Fruit fly (Drosophila melanogaster) whole organism, embryonic: ENCODE data around the gene PCNA2.
A peak's percentile ranks its signal among the peaks of the same experiment; 100 is the strongest.

Experiments used
- Atf3 ChIP-seq: fragments of 200-800 bp; sonication (Bioruptor generic); optimal IDR thresholded peaks from 3 replicates; lab custom pipeline; 2016; ENCODE audit warnings: missing biosample characterization, missing genetic modification characterization
- Awh ChIP-seq: fragments of 200-800 bp; sonication (Bioruptor generic); IDR thresholded peaks from 2 replicates; pipeline ENCODE4, ENCODE4 v1.3.6; 2022; ENCODE audit warnings: missing biosample characterization, missing genetic modification characterization
- Bgb ChIP-seq: fragments of 200-800 bp; sonication (Bioruptor generic); IDR thresholded peaks from 2 replicates; pipeline ENCODE4 v1.3.6; 2022; ENCODE audit warnings: missing biosample characterization, missing genetic modification characterization; ENCODE audit not compliant: partially characterized antibody
- C15 ChIP-seq: fragments of 200-800 bp; sonication (Bioruptor generic); IDR thresholded peaks from 3 replicates; pipeline ENCODE4 v1.3.6; 2022; ENCODE audit warnings: missing biosample characterization, missing genetic modification characterization
- CG10654 ChIP-seq: fragments of 200-800 bp; sonication (Bioruptor generic); optimal IDR thresholded peaks from 2 replicates; lab custom pipeline; 2016; ENCODE audit warnings: missing biosample characterization, missing genetic modification characterization
- CG10959 ChIP-seq: fragments of 200-800 bp; sonication (Bioruptor generic); IDR thresholded peaks from 2 replicates; pipeline ENCODE4 v1.3.6; 2022; ENCODE audit warnings: missing biosample characterization, missing genetic modification characterization
- CG11247 ChIP-seq: fragments of 200-800 bp; sonication (Bioruptor generic); IDR thresholded peaks from 2 replicates; pipeline ENCODE4 v1.3.6; 2022; ENCODE audit warnings: missing biosample characterization, missing genetic modification characterization
- CG12155 ChIP-seq: fragments of 200-800 bp; sonication (Bioruptor generic); optimal IDR thresholded peaks from 3 replicates; lab custom pipeline; 2016; ENCODE audit warnings: missing biosample characterization, missing genetic modification characterization
- CG13424 ChIP-seq: fragments of 200-800 bp; sonication (Bioruptor generic); optimal IDR thresholded peaks from 2 replicates; lab custom pipeline; 2019; ENCODE audit warnings: missing biosample characterization, mild to moderate bottlenecking, missing genetic modification characterization, moderate library complexity
- CG14441 ChIP-seq: fragments of 200-800 bp; sonication (Bioruptor generic); IDR thresholded peaks from 2 replicates; pipeline ENCODE4 v1.3.6; 2022; ENCODE audit warnings: missing biosample characterization, missing genetic modification characterization
- CG15696 ChIP-seq: fragments of 200-800 bp; sonication (Bioruptor generic); optimal IDR thresholded peaks from 2 replicates; lab custom pipeline; 2019; ENCODE audit warnings: missing biosample characterization, mild to moderate bottlenecking, missing genetic modification characterization, moderate library complexity
- CG16813 ChIP-seq: fragments of 200-800 bp; sonication (Bioruptor generic); IDR thresholded peaks from 3 replicates; pipeline ENCODE4 v1.3.6; 2022; ENCODE audit warnings: missing biosample characterization, missing genetic modification characterization; ENCODE audit not compliant: partially characterized antibody
- CG17568 ChIP-seq: fragments of 200-800 bp; sonication (Bioruptor generic); optimal IDR thresholded peaks from 2 replicates; lab custom pipeline; 2018; ENCODE audit warnings: missing biosample characterization, mild to moderate bottlenecking, missing genetic modification characterization, moderate library complexity
- CG17912 ChIP-seq: fragments of 200-800 bp; sonication (Bioruptor generic); optimal IDR thresholded peaks from 2 replicates; lab custom pipeline; 2018; ENCODE audit warnings: missing biosample characterization, mild to moderate bottlenecking, missing genetic modification characterization
- CG6683 ChIP-seq: fragments of 200-800 bp; sonication (Bioruptor generic); optimal IDR thresholded peaks from 2 replicates; lab custom pipeline; 2017; ENCODE audit warnings: missing biosample characterization, mild to moderate bottlenecking, missing genetic modification characterization, missing genetic modification reagents
- CG6791 ChIP-seq: fragments of 200-800 bp; sonication (Bioruptor generic); IDR thresholded peaks from 3 replicates; pipeline ENCODE4 v1.3.6; 2022; ENCODE audit warnings: missing biosample characterization, missing genetic modification characterization; ENCODE audit not compliant: partially characterized antibody
- CG7357 ChIP-seq: fragments of 200-800 bp; sonication (Bioruptor generic); IDR thresholded peaks from 3 replicates; pipeline ENCODE4 v1.3.6; 2022; ENCODE audit warnings: missing biosample characterization, missing genetic modification characterization
- CG9215 ChIP-seq: fragments of 200-800 bp; sonication (Bioruptor generic); IDR thresholded peaks from 2 replicates; pipeline ENCODE4 v1.3.6; 2022; ENCODE audit warnings: missing biosample characterization, missing genetic modification characterization
- CHES-1-like ChIP-seq: fragments of 200-800 bp; sonication (Bioruptor generic); optimal IDR thresholded peaks from 2 replicates; lab custom pipeline; 2016; ENCODE audit warnings: missing biosample characterization, missing genetic modification characterization
- CTCF ChIP-seq: fragments of 200-800 bp; sonication (Bioruptor generic); optimal IDR thresholded peaks from 2 replicates; lab custom pipeline; 2017; ENCODE audit warnings: missing biosample characterization, mild to moderate bottlenecking, missing genetic modification characterization, moderate library complexity
- Doc3 ChIP-seq: fragments of 200-800 bp; sonication (Bioruptor generic); IDR thresholded peaks from 3 replicates; pipeline ENCODE4 v1.3.6; 2022; ENCODE audit warnings: missing biosample characterization, missing genetic modification characterization; ENCODE audit not compliant: partially characterized antibody
- Drgx ChIP-seq: fragments of 200-800 bp; sonication (Bioruptor generic); IDR thresholded peaks from 2 replicates; pipeline ENCODE4 v1.3.6; 2022; ENCODE audit warnings: missing biosample characterization, missing genetic modification characterization
- Elba2 ChIP-seq: fragments of 200-800 bp; sonication (Bioruptor generic); optimal IDR thresholded peaks from 3 replicates; lab custom pipeline; 2016; ENCODE audit warnings: missing biosample characterization, missing genetic modification characterization
- Fer3 ChIP-seq: fragments of 200-800 bp; sonication (Bioruptor generic); optimal IDR thresholded peaks from 2 replicates; lab custom pipeline; 2018; ENCODE audit warnings: missing biosample characterization, mild to moderate bottlenecking, missing genetic modification characterization, moderate library complexity
- Gug ChIP-seq: fragments of 200-800 bp; sonication (Bioruptor generic); IDR thresholded peaks from 4 replicates; pipeline ENCODE4 v1.3.6; 2022; ENCODE audit warnings: missing biosample characterization, missing genetic modification characterization
- Hand ChIP-seq: fragments of 200-800 bp; sonication (Bioruptor generic); optimal IDR thresholded peaks from 2 replicates; lab custom pipeline; 2017; ENCODE audit warnings: mild to moderate bottlenecking, missing biosample characterization, missing genetic modification reagents, missing genetic modification characterization
- Hr51 ChIP-seq, 2 experiments: fragments of 200-800 bp; sonication (Bioruptor generic); optimal IDR thresholded peaks; 2 replicates in 1 of 2; 3 replicates in 1 of 2; lab custom pipeline; 2016 to 2018; ENCODE audit warnings: missing biosample characterization in 2 of 2, missing genetic modification characterization in 2 of 2, mild to moderate bottlenecking in 1 of 2, moderate library complexity in 1 of 2
- Hr78 ChIP-seq, 2 experiments: fragments of 200-800 bp in 1 of 2; fragments of >200 bp in 1 of 2; sonication (Bioruptor generic) in 1 of 2; optimal IDR thresholded peaks; 2 replicates each; lab custom pipeline; 2017 to 2019; ENCODE audit warnings: missing biosample characterization in 2 of 2, missing genetic modification characterization in 2 of 2, mild to moderate bottlenecking in 1 of 2, moderate library complexity in 1 of 2
- MESR4 ChIP-seq: fragments of 200-800 bp; sonication (Bioruptor generic); optimal IDR thresholded peaks from 2 replicates; lab custom pipeline; 2018; ENCODE audit warnings: missing biosample characterization, mild to moderate bottlenecking, missing genetic modification characterization, moderate library complexity
- Mrtf ChIP-seq: fragments of 200-800 bp; sonication (Bioruptor generic); IDR thresholded peaks from 3 replicates; pipeline ENCODE4 v1.3.6; 2022; ENCODE audit warnings: missing biosample characterization, missing genetic modification characterization
- chinmo ChIP-seq: fragments of 200-800 bp; sonication (Bioruptor generic); IDR thresholded peaks from 4 replicates; pipeline ENCODE4 v1.3.6; 2022; ENCODE audit warnings: missing biosample characterization, missing genetic modification characterization; ENCODE audit not compliant: partially characterized antibody
- ci ChIP-seq: fragments of 200-800 bp; sonication (Bioruptor generic); IDR thresholded peaks from 3 replicates; pipeline ENCODE4 v1.3.6; 2022; ENCODE audit warnings: missing biosample characterization, missing genetic modification characterization
- crc ChIP-seq: fragments of 200-800 bp; sonication (Bioruptor generic); optimal IDR thresholded peaks from 2 replicates; lab custom pipeline; 2016; ENCODE audit warnings: missing biosample characterization, missing genetic modification characterization
- crol ChIP-seq: fragments of 200-800 bp; sonication (Bioruptor generic); IDR thresholded peaks from 2 replicates; pipeline ENCODE4 v1.3.6; 2022; ENCODE audit warnings: missing biosample characterization, missing genetic modification characterization
- dpn ChIP-seq, 2 experiments: fragments of 200-800 bp; sonication (Bioruptor generic); optimal IDR thresholded peaks; 3 replicates each; lab custom pipeline; 2016; ENCODE audit warnings: missing biosample characterization in 2 of 2, missing genetic modification characterization in 2 of 2
- esg ChIP-seq: fragments of 200-800 bp; sonication (Bioruptor generic); conservative IDR thresholded peaks from 2 replicates; pipeline ENCODE4 v1.3.6; 2022; ENCODE audit warnings: missing biosample characterization, missing genetic modification characterization
- eve ChIP-seq, 2 experiments: fragments of >200 bp; optimal IDR thresholded peaks; 2 replicates each; lab custom pipeline; 2017; ENCODE audit warnings: missing biosample characterization in 2 of 2, missing genetic modification characterization in 2 of 2
- fd102C ChIP-seq: fragments of 200-800 bp; sonication (Bioruptor generic); optimal IDR thresholded peaks from 2 replicates; lab custom pipeline; 2018; ENCODE audit warnings: missing biosample characterization, mild to moderate bottlenecking, missing genetic modification characterization, moderate library complexity
- fu2 ChIP-seq: fragments of 200-800 bp; sonication (Bioruptor generic); optimal IDR thresholded peaks from 2 replicates; lab custom pipeline; 2016; ENCODE audit warnings: missing biosample characterization, missing genetic modification characterization
- insv ChIP-seq, 2 experiments: fragments of 200-800 bp; sonication (Bioruptor generic); optimal IDR thresholded peaks; 3 replicates each; lab custom pipeline; 2016 to 2018; ENCODE audit warnings: missing biosample characterization in 2 of 2, missing genetic modification characterization in 2 of 2
- jigr1 ChIP-seq: fragments of 200-800 bp; sonication (Bioruptor generic); IDR thresholded peaks from 3 replicates; pipeline ENCODE4 v1.3.6; 2022; ENCODE audit warnings: missing biosample characterization, missing genetic modification characterization
- lola ChIP-seq, 3 experiments: fragments of >200 bp in 2 of 3; fragments of 200-800 bp in 1 of 3; sonication (Bioruptor generic) in 1 of 3; optimal IDR thresholded peaks; 2 replicates each; lab custom pipeline; 2017 to 2019; ENCODE audit warnings: missing biosample characterization in 3 of 3, missing genetic modification characterization in 3 of 3, mild to moderate bottlenecking in 1 of 3, moderate library complexity in 1 of 3
- otp ChIP-seq: fragments of 200-800 bp; sonication (Bioruptor generic); IDR thresholded peaks from 3 replicates; pipeline ENCODE4, ENCODE4 v1.3.6; 2022; ENCODE audit warnings: missing biosample characterization, missing genetic modification characterization
- p53 ChIP-seq: fragments of 200-800 bp; sonication (Bioruptor generic); optimal IDR thresholded peaks from 2 replicates; lab custom pipeline; 2016; ENCODE audit warnings: missing biosample characterization, missing genetic modification characterization
- peb ChIP-seq: fragments of 200-800 bp; sonication (Bioruptor generic); IDR thresholded peaks from 2 replicates; pipeline ENCODE4 v1.3.6; 2022; ENCODE audit warnings: missing biosample characterization, missing genetic modification characterization
- pho ChIP-seq: fragments of 200-800 bp; sonication (Bioruptor generic); optimal IDR thresholded peaks from 2 replicates; lab custom pipeline; 2016; ENCODE audit warnings: missing biosample characterization, missing genetic modification characterization
- phol ChIP-seq: fragments of 200-800 bp; sonication (Bioruptor generic); optimal IDR thresholded peaks from 3 replicates; lab custom pipeline; 2018; ENCODE audit warnings: missing biosample characterization, mild to moderate bottlenecking, missing genetic modification characterization, moderate library complexity
- pros ChIP-seq: fragments of 200-800 bp; sonication (Bioruptor generic); optimal IDR thresholded peaks from 3 replicates; lab custom pipeline; 2019; ENCODE audit warnings: missing biosample characterization, mild to moderate bottlenecking, missing genetic modification characterization, moderate library complexity
- repo ChIP-seq: fragments of 200-800 bp; sonication (Bioruptor generic); optimal IDR thresholded peaks from 2 replicates; lab custom pipeline; 2016; ENCODE audit warnings: missing biosample characterization, missing genetic modification characterization
- sens ChIP-seq: fragments of 200-800 bp; sonication (Bioruptor generic); peaks from one replicate; lab custom pipeline; 2016; ENCODE audit warnings: missing biosample characterization, missing genetic modification characterization
- slp2 ChIP-seq: fragments of 200-800 bp; sonication (Bioruptor generic); optimal IDR thresholded peaks from 2 replicates; lab custom pipeline; 2016; ENCODE audit warnings: missing biosample characterization, missing genetic modification characterization
- wek ChIP-seq: fragments of 200-800 bp; sonication (Bioruptor generic); optimal IDR thresholded peaks from 3 replicates; lab custom pipeline; 2018; ENCODE audit warnings: missing biosample characterization, mild to moderate bottlenecking, missing genetic modification characterization, moderate library complexity

PCNA2 gene

dm6 chr2L:19548158-19548557 lies 35.6 kb downstream of the PCNA2 start, which contains the start of gene Tep4 (continued):
- TF ChIP-seq CG11247 (GFP tag; lab: Robert Waterston, UW) (no peak), wek (GFP tag; lab: Kevin White, UChicago) (peak; percentile 23), Hand (GFP tag; lab: Kevin White, UChicago) (no peak), dpn (GFP tag; optimal IDR thresholded peaks at IDR 0.05; lab: Kevin White, UChicago) (no peak), p53 (no peak), slp2 (GFP tag; lab: Kevin White, UChicago) (no peak), fd102C (no peak), CG7357 (GFP tag; lab: Robert Waterston, UW) (no peak), Bgb (GFP tag; lab: Robert Waterston, UW) (no peak), CG17912 (GFP tag; lab: Kevin White, UChicago) (no peak), CG15696 (tag; lab: Kevin White, UChicago) (no peak), CG12155 (no peak), esg (GFP tag; lab: Robert Waterston, UW) (no peak), Fer3 (tag; lab: Kevin White, UChicago) (no peak), CG10959 (GFP tag; lab: Robert Waterston, UW) (no peak), insv (GFP tag; optimal IDR thresholded peaks at IDR 0.05; lab: Kevin White, UChicago) (no peak), Hr78 (GFP tag; optimal IDR thresholded peaks at IDR 0.05; lab: Kevin White, UChicago) (no peak), crol (GFP tag; lab: Robert Waterston, UW) (no peak), sens (GFP tag; lab: Kevin White, UChicago) (peak; percentile 78), Drgx (GFP tag; lab: Robert Waterston, UW) (no peak), repo (GFP tag; lab: Kevin White, UChicago) (no peak), phol (tag; lab: Kevin White, UChicago) (no peak), otp (GFP tag; lab: Robert Waterston, UW) (no peak), peb (GFP tag; lab: Robert Waterston, UW) (no peak), CHES-1-like (no peak), CTCF (GFP tag; lab: Kevin White, UChicago) (no peak), Gug (no peak), lola (GFP tag; optimal IDR thresholded peaks at IDR 0.05; lab: Kevin White, UChicago) (no peak), fu2 (GFP tag; lab: Kevin White, UChicago) (no peak), Mrtf (GFP tag; lab: Robert Waterston, UW) (no peak), chinmo (GFP tag; lab: Robert Waterston, UW) (peak; percentile 92; the same call in 3 of the 4 replicates), CG14441 (GFP tag; lab: Robert Waterston, UW) (no peak), CG10654 (GFP tag; lab: Kevin White, UChicago) (no peak), CG17568 (GFP tag; lab: Kevin White, UChicago) (no peak), eve (GFP tag; optimal IDR thresholded peaks at IDR 0.05; lab: Kevin White, UChicago) (peak in 1 of 2 experiments; percentile 38), CG6791 (GFP tag; lab: Robert Waterston, UW) (no peak), C15 (GFP tag; lab: Robert Waterston, UW) (no peak), jigr1 (GFP tag; lab: Robert Waterston, UW) (no peak), CG9215 (GFP tag; lab: Robert Waterston, UW) (no peak), ci (GFP tag; lab: Robert Waterston, UW) (no peak), Doc3 (GFP tag; lab: Robert Waterston, UW) (no peak), Hr51 (GFP tag; optimal IDR thresholded peaks at IDR 0.05; lab: Kevin White, UChicago) (no peak), CG16813 (GFP tag; lab: Robert Waterston, UW) (no peak), pros (no peak), Awh (no peak), crc (GFP tag; lab: Kevin White, UChicago) (no peak), CG13424 (tag; lab: Kevin White, UChicago) (no peak), pho (no peak), Elba2 (no peak), CG6683 (GFP tag; lab: Kevin White, UChicago) (no peak), MESR4 (no peak), Atf3 (GFP tag; lab: Kevin White, UChicago) (no peak)
